Fruit fly (Drosophila melanogaster): Measurements from ENCODE around the gene CG7227.

CG7227 gene

dm6 chr2L:7998080-7998457, at the start of gene CG7227:
Gene CG7227, minus strand, starts transcription at chr2L:7998151.
- TF ChIP-seq CG14711 (tag; optimal IDR thresholded peaks at IDR 0.05) = no peak
- no peak for TF ChIP-seq Hr96 (GFP tag; optimal IDR thresholded peaks at IDR 0.05)
- no peak for TF ChIP-seq CG7045 (GFP tag; optimal IDR thresholded peaks at IDR 0.05)
- TF ChIP-seq tj (GFP tag; optimal IDR thresholded peaks at IDR 0.05) = no peak
- no peak for TF ChIP-seq toe (GFP tag; optimal IDR thresholded peaks at IDR 0.05)
- no peak for TF ChIP-seq CG1620 (GFP tag; optimal IDR thresholded peaks at IDR 0.05)
- TF ChIP-seq CG7101 (tag; optimal IDR thresholded peaks at IDR 0.05) = no peak
- no peak for TF ChIP-seq ovo (GFP tag; optimal IDR thresholded peaks at IDR 0.05)
- no peak for TF ChIP-seq Mnt (GFP tag; optimal IDR thresholded peaks at IDR 0.05)
- no peak for TF ChIP-seq CG5204 (GFP tag; optimal IDR thresholded peaks at IDR 0.05)

- TF ChIP-seq CG7045 (GFP tag; optimal IDR thresholded peaks at IDR 0.05) (no peak), tj (GFP tag; optimal IDR thresholded peaks at IDR 0.05) (no peak), CG11617 (GFP tag; optimal IDR thresholded peaks at IDR 0.05) (no peak), CG14711 (tag; optimal IDR thresholded peaks at IDR 0.05) (no peak), ovo (GFP tag; optimal IDR thresholded peaks at IDR 0.05) (no peak)
Measured at dm6 chr2L:8043282-8043668, 45.3 kb upstream of the CG7227 start, which contains the start of gene Megf8. Gene Megf8, plus strand, starts transcription at chr2L:8043471.

dm6 chr2L:8042645-8043281, 44.8 kb upstream of the CG7227 start, which contains the start of gene RpL36A:
Gene RpL36A, minus strand, starts transcription at chr2L:8042909.
- TF ChIP-seq bab1 (GFP tag; optimal IDR thresholded peaks at IDR 0.05) (peak; percentile 71), cnc (optimal IDR thresholded peaks at IDR 0.05) (no peak), CG1620 (GFP tag; optimal IDR thresholded peaks at IDR 0.05) (peak; percentile 70), CG12768 (GFP tag; optimal IDR thresholded peaks at IDR 0.05) (no peak), cic (GFP tag; optimal IDR thresholded peaks at IDR 0.05) (no peak), CG11617 (GFP tag; optimal IDR thresholded peaks at IDR 0.05) (peak; percentile 65), Crg-1 (GFP tag; optimal IDR thresholded peaks at IDR 0.05) (peak; percentile 35), toe (GFP tag; optimal IDR thresholded peaks at IDR 0.05) (no peak), ovo (GFP tag; optimal IDR thresholded peaks at IDR 0.05) (peak; percentile 41), kay (GFP tag; ENCODE audit: borderline replicate concordance) (no peak), Hr96 (GFP tag; optimal IDR thresholded peaks at IDR 0.05) (no peak), tj (GFP tag; optimal IDR thresholded peaks at IDR 0.05) (peak; percentile 1), Clk (GFP tag; optimal IDR thresholded peaks at IDR 0.05) (no peak), Mnt (GFP tag; optimal IDR thresholded peaks at IDR 0.05) (peak; percentile 7), CG5204 (GFP tag; optimal IDR thresholded peaks at IDR 0.05) (no peak), pad (GFP tag; optimal IDR thresholded peaks at IDR 0.05) (no peak), CG7101 (tag; optimal IDR thresholded peaks at IDR 0.05) (peak; percentile 75), CG7045 (GFP tag; optimal IDR thresholded peaks at IDR 0.05) (no peak), CG33017 (tag; optimal IDR thresholded peaks at IDR 0.05) (peak; percentile 40), CG14711 (tag; optimal IDR thresholded peaks at IDR 0.05) (peak; percentile 40)

DNA sequence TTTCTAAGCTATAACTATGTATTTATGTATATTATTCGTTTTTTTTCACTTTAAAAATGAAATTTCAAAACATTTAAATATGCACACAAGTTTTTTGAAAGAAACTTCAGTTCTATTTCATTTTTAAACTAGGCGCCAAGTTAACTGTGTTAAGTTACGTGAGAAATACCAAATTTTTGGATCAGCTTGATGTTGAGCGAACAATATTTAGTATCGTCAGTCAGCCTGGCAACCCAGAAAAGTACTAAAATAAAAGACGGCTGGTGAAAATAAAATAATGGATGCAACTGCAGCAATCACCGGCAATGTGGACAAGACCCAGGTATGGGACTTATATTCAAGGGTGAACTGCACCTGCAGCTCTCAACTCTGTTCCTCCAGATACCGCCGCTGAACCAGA, 42.9 kb upstream of the CG7227 start, which contains the start of gene CCDC53:
TSS of gene CCDC53 (plus strand) at position 235 of the 400 bp plus-strand sequence.
- TF ChIP-seq bab1 (GFP tag; optimal IDR thresholded peaks at IDR 0.05) (peak; percentile 33), Mnt (GFP tag; optimal IDR thresholded peaks at IDR 0.05) (no peak), CG14711 (tag; optimal IDR thresholded peaks at IDR 0.05) (peak; percentile 98)

DNA sequence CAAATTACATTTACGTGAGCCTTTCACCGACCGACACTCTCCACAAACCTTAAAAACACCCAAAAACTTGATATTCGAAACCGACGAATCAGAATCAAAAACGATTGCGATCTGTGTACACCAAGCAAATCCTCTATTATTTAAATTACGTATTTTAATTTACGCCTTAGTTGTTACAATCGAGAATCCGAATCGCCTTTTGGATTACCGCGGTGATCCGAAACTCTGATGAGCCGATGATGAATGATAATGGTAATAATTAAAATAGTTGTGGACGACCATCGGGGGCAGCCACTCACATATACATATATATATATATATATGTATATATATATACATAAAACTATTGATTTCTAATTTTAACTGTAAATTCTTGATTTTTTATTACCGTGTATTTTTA, 41.7 kb upstream of the CG7227 start, which contains the start of gene CG7367:
TSS of gene CG7367 (minus strand) at position 101 of the 400 bp plus-strand sequence.
- TF ChIP-seq CG11617 (GFP tag; optimal IDR thresholded peaks at IDR 0.05) (no peak), cic (GFP tag; optimal IDR thresholded peaks at IDR 0.05) (no peak), Hr96 (GFP tag; optimal IDR thresholded peaks at IDR 0.05) (no peak)

dm6 chr2L:8034734-8035133, 36.8 kb upstream of the CG7227 start:
- peak; percentile 53 for TF ChIP-seq CG14711 (tag; optimal IDR thresholded peaks at IDR 0.05)
- peak; percentile 51 for TF ChIP-seq pad (GFP tag; optimal IDR thresholded peaks at IDR 0.05)
- peak; percentile 44 for TF ChIP-seq CG12768 (GFP tag; optimal IDR thresholded peaks at IDR 0.05)
- no peak for TF ChIP-seq toe (GFP tag; optimal IDR thresholded peaks at IDR 0.05)
- no peak for TF ChIP-seq kay (GFP tag; ENCODE audit: borderline replicate concordance)
- TF ChIP-seq bab1 (GFP tag; optimal IDR thresholded peaks at IDR 0.05) = peak; percentile 6
- TF ChIP-seq CG7045 (GFP tag; optimal IDR thresholded peaks at IDR 0.05) = peak; percentile 69
- no peak for TF ChIP-seq Hr96 (GFP tag; optimal IDR thresholded peaks at IDR 0.05)
- no peak for TF ChIP-seq cic (GFP tag; optimal IDR thresholded peaks at IDR 0.05)
- TF ChIP-seq Clk (GFP tag; optimal IDR thresholded peaks at IDR 0.05) = peak; percentile 25
- TF ChIP-seq CG1620 (GFP tag; optimal IDR thresholded peaks at IDR 0.05) = no peak
- peak; percentile 75 for TF ChIP-seq CG33017 (tag; optimal IDR thresholded peaks at IDR 0.05)
- peak; percentile 58 for TF ChIP-seq CG7101 (tag; optimal IDR thresholded peaks at IDR 0.05)
- TF ChIP-seq Mnt (GFP tag; optimal IDR thresholded peaks at IDR 0.05) = peak; percentile 5
- no peak for TF ChIP-seq ovo (GFP tag; optimal IDR thresholded peaks at IDR 0.05)
- no peak for TF ChIP-seq Crg-1 (GFP tag; optimal IDR thresholded peaks at IDR 0.05)
- no peak for TF ChIP-seq CG5204 (GFP tag; optimal IDR thresholded peaks at IDR 0.05)
- peak; percentile 44 for TF ChIP-seq CG11617 (GFP tag; optimal IDR thresholded peaks at IDR 0.05)
- TF ChIP-seq cnc (optimal IDR thresholded peaks at IDR 0.05) = peak in 1 of 2 experiments; percentile 14
- TF ChIP-seq tj (GFP tag; optimal IDR thresholded peaks at IDR 0.05) = peak; percentile 30

DNA sequence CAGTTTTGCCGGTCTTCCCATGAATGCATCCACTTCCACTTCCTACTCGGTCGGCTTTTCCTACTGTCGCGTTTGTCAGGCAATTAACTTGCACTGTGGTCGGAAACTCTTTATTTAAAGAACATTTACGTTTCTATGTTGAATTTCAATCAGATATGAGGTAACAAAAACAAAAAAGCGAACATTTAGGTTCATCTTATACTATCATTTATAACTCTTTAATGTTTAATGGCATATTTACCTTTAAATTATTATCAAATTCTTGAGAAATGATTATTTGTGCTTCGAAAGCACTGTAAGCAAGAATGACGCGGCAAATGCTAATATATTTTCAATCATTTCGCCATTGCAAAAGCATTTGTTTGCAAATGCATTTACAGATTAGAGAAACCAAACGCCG, 35.8 kb upstream of the CG7227 start:
- TF ChIP-seq CG7101 (tag; optimal IDR thresholded peaks at IDR 0.05) (peak; percentile 68), tj (GFP tag; optimal IDR thresholded peaks at IDR 0.05) (peak; percentile 24), pad (GFP tag; optimal IDR thresholded peaks at IDR 0.05) (no peak), kay (GFP tag; ENCODE audit: borderline replicate concordance) (no peak), CG1620 (GFP tag; optimal IDR thresholded peaks at IDR 0.05) (no peak), Clk (GFP tag; optimal IDR thresholded peaks at IDR 0.05) (no peak), CG11617 (GFP tag; optimal IDR thresholded peaks at IDR 0.05) (no peak), CG14711 (tag; optimal IDR thresholded peaks at IDR 0.05) (peak; percentile 44), bab1 (GFP tag; optimal IDR thresholded peaks at IDR 0.05) (no peak), CG33017 (tag; optimal IDR thresholded peaks at IDR 0.05) (peak; percentile 82), CG7045 (GFP tag; optimal IDR thresholded peaks at IDR 0.05) (peak; percentile 18), Crg-1 (GFP tag; optimal IDR thresholded peaks at IDR 0.05) (no peak), CG12768 (GFP tag; optimal IDR thresholded peaks at IDR 0.05) (peak; percentile 53), cnc (optimal IDR thresholded peaks at IDR 0.05) (peak in 1 of 2 experiments; percentile 71), toe (GFP tag; optimal IDR thresholded peaks at IDR 0.05) (no peak), Hr96 (GFP tag; optimal IDR thresholded peaks at IDR 0.05) (no peak), ovo (GFP tag; optimal IDR thresholded peaks at IDR 0.05) (no peak), CG5204 (GFP tag; optimal IDR thresholded peaks at IDR 0.05) (no peak), Mnt (GFP tag; optimal IDR thresholded peaks at IDR 0.05) (no peak), cic (GFP tag; optimal IDR thresholded peaks at IDR 0.05) (no peak)
